Worm (Caenorhabditis elegans): Measurements from ENCODE around the gene C37C3.17.

DNA sequence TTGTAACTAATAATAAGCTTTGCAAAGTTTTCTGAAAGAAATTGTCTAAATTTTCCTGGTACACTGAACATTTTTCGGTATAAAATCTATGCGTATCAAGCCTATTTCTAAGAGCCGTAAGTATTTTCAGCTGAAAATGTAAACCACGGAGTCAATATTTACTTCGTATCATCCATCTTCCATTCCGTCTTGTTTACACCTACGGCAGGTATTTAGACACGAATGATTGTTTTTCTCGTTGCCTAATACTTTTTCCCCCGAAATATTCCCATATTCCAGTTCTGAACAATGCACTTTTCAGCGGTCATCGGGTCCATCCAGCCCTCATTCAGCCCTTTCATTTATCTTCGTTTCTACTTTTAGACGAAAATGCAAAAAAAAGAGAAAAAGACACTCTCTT is 14.0 kb downstream of the C37C3.17 start:
- TF ChIP-seq nhr-11 (tag; optimal IDR thresholded peaks at IDR 0.05) (no peak), F26F4.8 (GFP tag; conservative IDR thresholded peaks at IDR 0.05) (no peak), nhr-237 (tag; optimal IDR thresholded peaks at IDR 0.05) (no peak), unc-62 (GFP tag; optimal IDR thresholded peaks at IDR 0.05 in 1 of 2) (no peak), unc-62 (tag; optimal IDR thresholded peaks at IDR 0.05) (no peak), pha-4 (GFP tag; IDR thresholded peaks at IDR 0.05) (no peak), pha-4 (tag; optimal IDR thresholded peaks at IDR 0.05) (no peak), lin-15B (tag; optimal IDR thresholded peaks at IDR 0.05) (no peak), lin-13 (GFP tag; optimal IDR thresholded peaks at IDR 0.05) (no peak), snpc-4 (tag; optimal IDR thresholded peaks at IDR 0.05) (no peak), zfp-2 (tag; optimal IDR thresholded peaks at IDR 0.05) (no peak), nhr-6 (tag; optimal IDR thresholded peaks at IDR 0.05) (no peak)
